Fruit fly (Drosophila melanogaster) whole organism, embryonic: Measurements from ENCODE around the gene CG34242.

Source experiments
- Aef1 ChIP-seq: fragments of 200-800 bp; sonication (Bioruptor generic); IDR thresholded peaks from 3 replicates; pipeline ENCODE4 v1.3.6; 2022; ENCODE audit warnings: missing biosample characterization, missing genetic modification characterization
- CG1024 ChIP-seq: fragments of 200-800 bp; sonication (Bioruptor generic); IDR thresholded peaks from 2 replicates; pipeline ENCODE4 v1.3.6; 2022; ENCODE audit warnings: missing biosample characterization, missing genetic modification characterization
- CG12104 ChIP-seq: fragments of 200-800 bp; sonication (Bioruptor generic); optimal IDR thresholded peaks from 3 replicates; lab custom pipeline; 2016; ENCODE audit warnings: missing biosample characterization, missing genetic modification characterization
- CG13296 ChIP-seq: fragments of 200-800 bp; sonication (Bioruptor generic); optimal IDR thresholded peaks from 3 replicates; lab custom pipeline; 2018; ENCODE audit warnings: missing biosample characterization, mild to moderate bottlenecking, missing genetic modification characterization
- CG14710 ChIP-seq: fragments of 200-800 bp; sonication (Bioruptor generic); optimal IDR thresholded peaks from 3 replicates; lab custom pipeline; 2019; ENCODE audit warnings: missing biosample characterization, mild to moderate bottlenecking, missing genetic modification characterization, moderate library complexity
- CG18476 ChIP-seq: fragments of 200-800 bp; sonication (Bioruptor generic); optimal IDR thresholded peaks from 2 replicates; lab custom pipeline; 2016; ENCODE audit warnings: missing biosample characterization, mild to moderate bottlenecking, missing genetic modification characterization
- CG2202 ChIP-seq: fragments of 200-800 bp; sonication (Bioruptor generic); optimal IDR thresholded peaks from 2 replicates; lab custom pipeline; 2018; ENCODE audit warnings: missing biosample characterization, mild to moderate bottlenecking, missing genetic modification characterization
- CG30403 ChIP-seq: fragments of 200-800 bp; sonication (Bioruptor generic); optimal IDR thresholded peaks from 3 replicates; lab custom pipeline; 2016; ENCODE audit warnings: missing biosample characterization, missing genetic modification characterization
- CG32532 ChIP-seq: fragments of 200-800 bp; sonication (Bioruptor generic); IDR thresholded peaks from 2 replicates; pipeline ENCODE4 v1.3.6; 2022; ENCODE audit warnings: missing biosample characterization, missing genetic modification characterization
- CG32772 ChIP-seq: fragments of 200-800 bp; sonication (Bioruptor generic); IDR thresholded peaks from 2 replicates; pipeline ENCODE4 v1.3.6; 2022; ENCODE audit warnings: missing biosample characterization, missing genetic modification characterization
- CG33557 ChIP-seq: fragments of 200-800 bp; sonication (Bioruptor generic); optimal IDR thresholded peaks from 2 replicates; lab custom pipeline; 2019; ENCODE audit warnings: missing biosample characterization, mild to moderate bottlenecking, missing genetic modification characterization, moderate library complexity
- CG3407 ChIP-seq: fragments of 200-800 bp; sonication (Bioruptor generic); optimal IDR thresholded peaks from 2 replicates; lab custom pipeline; 2018; ENCODE audit warnings: missing biosample characterization, mild to moderate bottlenecking, missing genetic modification characterization
- CG5953 ChIP-seq: fragments of 200-800 bp; sonication (Bioruptor generic); IDR thresholded peaks from 2 replicates; pipeline ENCODE4 v1.3.6; 2022; ENCODE audit warnings: missing biosample characterization, missing genetic modification characterization
- CG6683 ChIP-seq: fragments of 200-800 bp; sonication (Bioruptor generic); optimal IDR thresholded peaks from 2 replicates; lab custom pipeline; 2017; ENCODE audit warnings: missing biosample characterization, mild to moderate bottlenecking, missing genetic modification characterization, missing genetic modification reagents
- CG8281 ChIP-seq: fragments of 200-800 bp; sonication (Bioruptor generic); optimal IDR thresholded peaks from 2 replicates; lab custom pipeline; 2018; ENCODE audit warnings: missing biosample characterization, mild to moderate bottlenecking, missing genetic modification characterization, moderate library complexity
- CoRest ChIP-seq: fragments of 200-800 bp; sonication (Bioruptor generic); optimal IDR thresholded peaks from 3 replicates; lab custom pipeline; 2018; ENCODE audit warnings: missing biosample characterization, mild to moderate bottlenecking, missing genetic modification characterization, moderate library complexity
- HLH3B ChIP-seq: fragments of 200-800 bp; sonication (Bioruptor generic); IDR thresholded peaks from 2 replicates; pipeline ENCODE4 v1.3.6; 2022; ENCODE audit warnings: missing biosample characterization, missing genetic modification characterization
- HLH4C ChIP-seq: fragments of 200-800 bp; sonication (Bioruptor generic); IDR thresholded peaks from 3 replicates; pipeline ENCODE4 v1.3.6; 2022; ENCODE audit warnings: missing biosample characterization, missing genetic modification characterization; ENCODE audit not compliant: partially characterized antibody
- Hand ChIP-seq: fragments of 200-800 bp; sonication (Bioruptor generic); optimal IDR thresholded peaks from 2 replicates; lab custom pipeline; 2017; ENCODE audit warnings: mild to moderate bottlenecking, missing biosample characterization, missing genetic modification reagents, missing genetic modification characterization
- Hr39 ChIP-seq: fragments of >200 bp; optimal IDR thresholded peaks from 2 replicates; lab custom pipeline; 2017
- Nf-YA ChIP-seq: fragments of 200-800 bp; sonication (Bioruptor generic); IDR thresholded peaks from 2 replicates; pipeline ENCODE4 v1.3.6; 2022; ENCODE audit warnings: missing biosample characterization, missing genetic modification characterization
- Poxn ChIP-seq: fragments of 200-800 bp; sonication (Bioruptor generic); IDR thresholded peaks from 2 replicates; pipeline ENCODE4 v1.3.6; 2022; ENCODE audit warnings: missing biosample characterization, missing genetic modification characterization
- Rx ChIP-seq: fragments of 200-800 bp; sonication (Bioruptor generic); IDR thresholded peaks from 2 replicates; pipeline ENCODE4 v1.3.6; 2022; ENCODE audit warnings: missing biosample characterization, missing genetic modification characterization
- Xrp1 ChIP-seq: fragments of 200-800 bp; sonication (Bioruptor generic); IDR thresholded peaks from 2 replicates; pipeline ENCODE4 v1.3.6; 2022; ENCODE audit warnings: missing biosample characterization, missing genetic modification characterization
- al ChIP-seq: fragments of 200-800 bp; sonication (Bioruptor generic); IDR thresholded peaks from 2 replicates; pipeline ENCODE4 v1.3.6; 2022; ENCODE audit warnings: missing biosample characterization, missing genetic modification characterization
- bcd ChIP-seq: fragments of 200-800 bp; sonication (Bioruptor generic); optimal IDR thresholded peaks from 2 replicates; lab custom pipeline; 2017; ENCODE audit warnings: missing biosample characterization, mild to moderate bottlenecking, missing genetic modification characterization
- cas ChIP-seq: fragments of 200-800 bp; sonication (Bioruptor generic); IDR thresholded peaks from 2 replicates; pipeline ENCODE4 v1.3.6; 2022; ENCODE audit warnings: missing biosample characterization, missing genetic modification characterization
- cato ChIP-seq: fragments of 200-800 bp; sonication (Bioruptor generic); optimal IDR thresholded peaks from 2 replicates; lab custom pipeline; 2016; ENCODE audit warnings: missing biosample characterization, missing genetic modification characterization, borderline replicate concordance
- caup ChIP-seq: fragments of 200-800 bp; sonication (Bioruptor generic); optimal IDR thresholded peaks from 3 replicates; lab custom pipeline; 2017; ENCODE audit warnings: missing biosample characterization, mild to moderate bottlenecking, missing genetic modification characterization, moderate library complexity; ENCODE audit not compliant: severe bottlenecking
- chif ChIP-seq, 2 experiments: fragments of 200-800 bp; sonication (Bioruptor generic); optimal IDR thresholded peaks; 3 replicates each; lab custom pipeline; 2016; ENCODE audit warnings: missing biosample characterization in 2 of 2, missing genetic modification characterization in 2 of 2
- chn ChIP-seq: fragments of 200-800 bp; sonication (Bioruptor generic); optimal IDR thresholded peaks from 2 replicates; lab custom pipeline; 2016; ENCODE audit warnings: missing biosample characterization, missing genetic modification characterization
- dm ChIP-seq: fragments of 200-800 bp; sonication (Bioruptor generic); optimal IDR thresholded peaks from 3 replicates; lab custom pipeline; 2016; ENCODE audit warnings: missing biosample characterization, missing genetic modification characterization
- fd64A ChIP-seq: fragments of 200-800 bp; sonication (Bioruptor generic); optimal IDR thresholded peaks from 3 replicates; lab custom pipeline; 2018; ENCODE audit warnings: missing biosample characterization, mild to moderate bottlenecking, missing genetic modification characterization
- gfzf ChIP-seq: fragments of 200-800 bp; sonication (Bioruptor generic); optimal IDR thresholded peaks from 2 replicates; lab custom pipeline; 2016; ENCODE audit warnings: missing biosample characterization, mild to moderate bottlenecking, missing genetic modification characterization, moderate library complexity
- gsb ChIP-seq: fragments of 200-800 bp; sonication (Bioruptor generic); IDR thresholded peaks from 2 replicates; pipeline ENCODE4 v1.3.6; 2022; ENCODE audit warnings: missing biosample characterization, missing genetic modification characterization
- her ChIP-seq: fragments of 200-800 bp; sonication (Bioruptor generic); optimal IDR thresholded peaks from 2 replicates; lab custom pipeline; 2016; ENCODE audit warnings: missing biosample characterization, missing genetic modification characterization
- kah ChIP-seq: fragments of 200-800 bp; sonication (Bioruptor generic); optimal IDR thresholded peaks from 2 replicates; lab custom pipeline; 2018; ENCODE audit warnings: missing biosample characterization, mild to moderate bottlenecking, missing genetic modification characterization
- lbe ChIP-seq: fragments of 200-800 bp; sonication (Bioruptor generic); optimal IDR thresholded peaks from 2 replicates; lab custom pipeline; 2016; ENCODE audit warnings: missing biosample characterization, mild to moderate bottlenecking, missing genetic modification characterization
- mld ChIP-seq: fragments of 200-800 bp; sonication (Bioruptor generic); IDR thresholded peaks from 3 replicates; pipeline ENCODE4 v1.3.6; 2022; ENCODE audit warnings: missing biosample characterization, missing genetic modification characterization; ENCODE audit not compliant: partially characterized antibody
- nom ChIP-seq: fragments of 200-800 bp; sonication (Bioruptor generic); optimal IDR thresholded peaks from 2 replicates; lab custom pipeline; 2017; ENCODE audit warnings: missing biosample characterization, missing genetic modification characterization, mild to moderate bottlenecking, moderate library complexity, missing genetic modification reagents
- odd ChIP-seq: fragments of 200-800 bp; sonication (Bioruptor generic); optimal IDR thresholded peaks from 2 replicates; lab custom pipeline; 2017; ENCODE audit warnings: missing biosample characterization, mild to moderate bottlenecking, missing genetic modification characterization
- phol ChIP-seq: fragments of 200-800 bp; sonication (Bioruptor generic); optimal IDR thresholded peaks from 3 replicates; lab custom pipeline; 2018; ENCODE audit warnings: missing biosample characterization, mild to moderate bottlenecking, missing genetic modification characterization, moderate library complexity
- prd ChIP-seq, 3 experiments: fragments of >200 bp in 2 of 3; fragments of 200-800 bp in 1 of 3; sonication (Bioruptor generic) in 1 of 3; optimal IDR thresholded peaks in 2 of 3; IDR thresholded peaks in 1 of 3; 2 replicates in 2 of 3; 3 replicates in 1 of 3; pipeline versions ENCODE4 v1.3.6 to Lab custom; 2017 to 2022; ENCODE audit warnings: missing biosample characterization in 1 of 3, missing genetic modification characterization in 1 of 3
- scrt ChIP-seq: fragments of 200-800 bp; sonication (Bioruptor generic); optimal IDR thresholded peaks from 2 replicates; lab custom pipeline; 2018; ENCODE audit warnings: missing biosample characterization, mild to moderate bottlenecking, missing genetic modification characterization, moderate library complexity
- sisA ChIP-seq: fragments of 200-800 bp; sonication (Bioruptor generic); IDR thresholded peaks from 2 replicates; pipeline ENCODE4 v1.3.6; 2022; ENCODE audit warnings: missing biosample characterization, missing genetic modification characterization
- slbo ChIP-seq: fragments of 200-800 bp; sonication (Bioruptor generic); IDR thresholded peaks from 2 replicates; pipeline ENCODE4 v1.3.6; 2022; ENCODE audit warnings: missing biosample characterization, missing genetic modification characterization
- ssp ChIP-seq: fragments of 200-800 bp; sonication (Bioruptor generic); IDR thresholded peaks from 2 replicates; pipeline ENCODE4 v1.3.6; 2022; ENCODE audit warnings: missing biosample characterization, missing genetic modification characterization
- tap ChIP-seq: fragments of 200-800 bp; optimal IDR thresholded peaks from 3 replicates; lab custom pipeline; 2019; ENCODE audit warnings: missing biosample characterization, mild to moderate bottlenecking, missing genetic modification characterization, moderate library complexity
- vfl ChIP-seq: fragments of 200-800 bp; sonication (Bioruptor generic); optimal IDR thresholded peaks from 2 replicates; lab custom pipeline; 2016; ENCODE audit warnings: missing biosample characterization, missing genetic modification characterization
- vvl ChIP-seq: fragments of 200-800 bp; sonication (Bioruptor generic); IDR thresholded peaks from 2 replicates; pipeline ENCODE4 v1.3.6; 2022; ENCODE audit warnings: missing biosample characterization, missing genetic modification characterization

Gene CG34242

dm6 chr3L:12529431-12530007, 4.3 kb upstream of the CG34242 start (continued):
- TF ChIP-seq Hand (GFP tag; lab: Kevin White, UChicago): peak; percentile 4
- peak; percentile 47 for TF ChIP-seq slbo
- TF ChIP-seq Rx (GFP tag; lab: Robert Waterston, UW): peak; percentile 22; the same call in 1 of the 2 replicates
- peak; percentile 22; the same call in 1 of the 2 replicates for TF ChIP-seq CG32532 (GFP tag; lab: Robert Waterston, UW)
- 0 out of 3 replicates have a peak, but pooled peaks have one; percentile 34 for TF ChIP-seq Aef1 (GFP tag; lab: Robert Waterston, UW)
- TF ChIP-seq cato (GFP tag; lab: Kevin White, UChicago): no peak
- TF ChIP-seq chif (GFP tag; optimal IDR thresholded peaks at IDR 0.05; lab: Kevin White, UChicago): peak; percentile 17 to 25
- peak; percentile 47 for TF ChIP-seq CG30403 (GFP tag; lab: Kevin White, UChicago)
- no peak for TF ChIP-seq prd (optimal IDR thresholded peaks at IDR 0.05; lab: Kevin White, UChicago)
- TF ChIP-seq prd (GFP tag; IDR thresholded peaks at IDR 0.05; lab: Robert Waterston, UW): peak; percentile 53; the same call in 2 of the 3 replicates
- peak; percentile 10 for TF ChIP-seq scrt (GFP tag; lab: Kevin White, UChicago)
- no peak for TF ChIP-seq al (GFP tag; lab: Robert Waterston, UW)
- peak; percentile 45 for TF ChIP-seq phol (tag; lab: Kevin White, UChicago)
- no peak for TF ChIP-seq Nf-YA (GFP tag; lab: Robert Waterston, UW)
- TF ChIP-seq CG1024 (GFP tag; lab: Robert Waterston, UW): peak; percentile 58; the same call in 1 of the 2 replicates
- peak; percentile 19 for TF ChIP-seq caup (GFP tag; lab: Kevin White, UChicago)
- TF ChIP-seq CG6683: peak; percentile 12
- peak; percentile 70 for TF ChIP-seq lbe
- no peak for TF ChIP-seq Poxn (GFP tag; lab: Robert Waterston, UW)
- TF ChIP-seq tap: peak; percentile 49
- TF ChIP-seq HLH3B (GFP tag; lab: Robert Waterston, UW): peak; percentile 60
- TF ChIP-seq fd64A: peak; percentile 0
- TF ChIP-seq CG33557 (GFP tag; lab: Kevin White, UChicago): peak; percentile 14
- TF ChIP-seq Hr39: no peak
- TF ChIP-seq CG2202 (tag; lab: Kevin White, UChicago): peak; percentile 11
- TF ChIP-seq CG18476 (GFP tag; lab: Kevin White, UChicago): no peak
- TF ChIP-seq CG12104 (GFP tag; lab: Kevin White, UChicago): peak; percentile 17
- TF ChIP-seq sisA (GFP tag; lab: Robert Waterston, UW): peak; percentile 61
- no peak for TF ChIP-seq dm
- no peak for TF ChIP-seq gsb (GFP tag; lab: Robert Waterston, UW)
- no peak for TF ChIP-seq odd (GFP tag; lab: Kevin White, UChicago)
- TF ChIP-seq bcd (GFP tag; lab: Kevin White, UChicago): peak; percentile 25
- no peak for TF ChIP-seq her (GFP tag; lab: Kevin White, UChicago)
- TF ChIP-seq vfl: no peak
- no peak for TF ChIP-seq cas
- TF ChIP-seq ssp (GFP tag; lab: Robert Waterston, UW): no peak
- TF ChIP-seq CoRest (tag; lab: Kevin White, UChicago): peak; percentile 34
- no peak for TF ChIP-seq CG5953 (GFP tag; lab: Robert Waterston, UW)
- no peak for TF ChIP-seq kah (GFP tag; lab: Kevin White, UChicago)
- peak; percentile 23 for TF ChIP-seq CG3407 (GFP tag; lab: Kevin White, UChicago)
- TF ChIP-seq CG32772 (GFP tag; lab: Robert Waterston, UW): peak; percentile 23; the same call in 1 of the 2 replicates
- TF ChIP-seq HLH4C: no peak
- no peak for TF ChIP-seq CG8281
- TF ChIP-seq Xrp1 (GFP tag; lab: Robert Waterston, UW): peak; percentile 71
- TF ChIP-seq CG14710 (tag; lab: Kevin White, UChicago): peak; percentile 23
- peak; percentile 1 for TF ChIP-seq CG13296 (GFP tag; lab: Kevin White, UChicago)
- TF ChIP-seq mld (GFP tag; lab: Robert Waterston, UW): no peak
- no peak for TF ChIP-seq chn
- peak; percentile 84 for TF ChIP-seq vvl (GFP tag; lab: Robert Waterston, UW)
- peak; percentile 22 for TF ChIP-seq nom (GFP tag; lab: Kevin White, UChicago)
- no peak for TF ChIP-seq gfzf (GFP tag; lab: Kevin White, UChicago)
